Fruit fly (Drosophila melanogaster): Measurements from ENCODE around the gene Ccp84Ae.
A peak's percentile ranks its signal among the peaks of the same experiment; 100 is the strongest.

Gene Ccp84Ae

dm6 chr3R:6646740-6647139 lies 44.8 kb downstream of the Ccp84Ae start, which contains the start of gene Taf1:
Gene Taf1 (plus strand): TSS chr3R:6646889.
- TF ChIP-seq Nf-YA (GFP tag; IDR thresholded peaks at IDR 0.05) (no peak), CG8359 (GFP tag; optimal IDR thresholded peaks at IDR 0.05; ENCODE audit: borderline replicate concordance) (no peak), Dip2 (GFP tag; IDR thresholded peaks at IDR 0.05) (no peak), Stat92E (GFP tag; optimal IDR thresholded peaks at IDR 0.05) (peak in 1 of 3 experiments; percentile 27), Ada2b (GFP tag; IDR thresholded peaks at IDR 0.05) (no peak), gsb-n (tag; optimal IDR thresholded peaks at IDR 0.05) (no peak), CG13424 (tag; optimal IDR thresholded peaks at IDR 0.05) (no peak), CG15601 (tag; optimal IDR thresholded peaks at IDR 0.05) (no peak), Xrp1 (GFP tag; IDR thresholded peaks at IDR 0.05) (no peak), CG1233 (GFP tag; optimal IDR thresholded peaks at IDR 0.05) (no peak), CG3838 (GFP tag; optimal IDR thresholded peaks at IDR 0.05) (no peak), Eip74EF (GFP tag; optimal IDR thresholded peaks at IDR 0.05) (no peak), CG2199 (GFP tag; IDR thresholded peaks at IDR 0.05) (peak; percentile 90), CG10431 (GFP tag; optimal IDR thresholded peaks at IDR 0.05) (peak; percentile 86), dpn (GFP tag; optimal IDR thresholded peaks at IDR 0.05) (no peak), trem (tag; optimal IDR thresholded peaks at IDR 0.05) (peak; percentile 66), vnd (GFP tag; IDR thresholded peaks at IDR 0.05; ENCODE audit: partially characterized antibody) (no peak), CG3163 (GFP tag; optimal IDR thresholded peaks at IDR 0.05) (no peak), sisA (GFP tag; IDR thresholded peaks at IDR 0.05) (no peak), Opbp (GFP tag; IDR thresholded peaks at IDR 0.05; ENCODE audit: partially characterized antibody) (peak; percentile 63; the same call in 1 of the 3 replicates), HmgD (GFP tag; optimal IDR thresholded peaks at IDR 0.05) (peak; percentile 68), CG18599 (GFP tag; optimal IDR thresholded peaks at IDR 0.05) (no peak), BtbVII (GFP tag; optimal IDR thresholded peaks at IDR 0.05) (no peak), nmo (GFP tag; optimal IDR thresholded peaks at IDR 0.05) (no peak), CG1792 (GFP tag; optimal IDR thresholded peaks at IDR 0.05) (no peak), zfh1 (GFP tag; IDR thresholded peaks at IDR 0.05) (no peak), NfI (GFP tag; optimal IDR thresholded peaks at IDR 0.05) (no peak), CG30020 (tag; optimal IDR thresholded peaks at IDR 0.05) (no peak), CG3281 (GFP tag; optimal IDR thresholded peaks at IDR 0.05) (no peak), ind (GFP tag; optimal IDR thresholded peaks at IDR 0.05) (no peak), sc (optimal IDR thresholded peaks at IDR 0.05) (no peak), sc (GFP tag; optimal IDR thresholded peaks at IDR 0.05) (no peak), aop (GFP tag; IDR thresholded peaks at IDR 0.05) (no peak), bsh (GFP tag; optimal IDR thresholded peaks at IDR 0.05) (no peak), lola (GFP tag; optimal IDR thresholded peaks at IDR 0.05) (no peak), CG11085 (GFP tag; IDR thresholded peaks at IDR 0.05) (no peak), CG12071 (GFP tag; optimal IDR thresholded peaks at IDR 0.05) (no peak), sim (GFP tag; IDR thresholded peaks at IDR 0.05) (no peak), CG6272 (GFP tag; IDR thresholded peaks at IDR 0.05) (no peak), fd64A (GFP tag; optimal IDR thresholded peaks at IDR 0.05) (no peak), CG13287 (GFP tag; IDR thresholded peaks at IDR 0.05; ENCODE audit: partially characterized antibody) (peak; percentile 52), peb (GFP tag; IDR thresholded peaks at IDR 0.05) (no peak), wdn (GFP tag; IDR thresholded peaks at IDR 0.05) (no peak), CG9215 (GFP tag; IDR thresholded peaks at IDR 0.05) (no peak), cg (GFP tag; optimal IDR thresholded peaks at IDR 0.05) (no peak), CG12155 (GFP tag; optimal IDR thresholded peaks at IDR 0.05) (no peak), CG10979 (tag; optimal IDR thresholded peaks at IDR 0.05) (no peak), CG17359 (tag; optimal IDR thresholded peaks at IDR 0.05) (no peak), CG42726 (GFP tag; IDR thresholded peaks at IDR 0.05; ENCODE audit: partially characterized antibody) (no peak), sima (GFP tag; optimal IDR thresholded peaks at IDR 0.05) (no peak), exex (tag; optimal IDR thresholded peaks at IDR 0.05) (no peak)
